Fruit fly (Drosophila melanogaster): ENCODE data around the gene Jasper.

DNA sequence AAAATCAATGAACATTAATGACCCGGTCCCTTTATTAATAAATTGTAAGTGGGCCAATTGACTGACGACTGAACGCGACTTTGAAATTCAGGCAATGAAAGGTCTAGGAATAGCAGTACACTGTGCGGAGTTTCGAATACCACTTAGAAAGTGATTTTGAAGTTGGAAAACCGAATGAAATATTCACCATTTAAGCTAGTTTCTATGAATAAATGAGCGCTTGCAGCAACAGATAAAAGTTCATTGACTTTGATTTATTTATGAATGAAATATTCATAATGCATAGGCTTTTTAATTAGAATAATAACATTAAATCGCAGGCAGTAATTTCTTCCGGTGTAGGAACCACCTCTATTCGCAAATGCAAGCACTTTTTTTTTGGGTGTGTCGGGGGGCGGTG is 31.3 kb upstream of the Jasper start:
- TF ChIP-seq lola (GFP tag; optimal IDR thresholded peaks at IDR 0.05) (no peak), CkIIα-i1 (GFP tag; IDR thresholded peaks at IDR 0.05) (no peak), pho (GFP tag; optimal IDR thresholded peaks at IDR 0.05) (no peak), CG12391 (tag; optimal IDR thresholded peaks at IDR 0.05) (peak; percentile 30), wek (GFP tag; optimal IDR thresholded peaks at IDR 0.05) (no peak), Ets97D (GFP tag; optimal IDR thresholded peaks at IDR 0.05) (no peak), fd96Cb (tag; optimal IDR thresholded peaks at IDR 0.05) (peak; percentile 43), CTCF (GFP tag; optimal IDR thresholded peaks at IDR 0.05) (no peak), insv (GFP tag; optimal IDR thresholded peaks at IDR 0.05) (no peak), Lhr (GFP tag; optimal IDR thresholded peaks at IDR 0.05) (no peak), ATbp (GFP tag; optimal IDR thresholded peaks at IDR 0.05) (peak; percentile 45), sqz (GFP tag; optimal IDR thresholded peaks at IDR 0.05) (no peak), CG2202 (tag; optimal IDR thresholded peaks at IDR 0.05) (no peak)
